Worm (Caenorhabditis elegans): ENCODE data around the gene adt-3.

Gene adt-3

DNA sequence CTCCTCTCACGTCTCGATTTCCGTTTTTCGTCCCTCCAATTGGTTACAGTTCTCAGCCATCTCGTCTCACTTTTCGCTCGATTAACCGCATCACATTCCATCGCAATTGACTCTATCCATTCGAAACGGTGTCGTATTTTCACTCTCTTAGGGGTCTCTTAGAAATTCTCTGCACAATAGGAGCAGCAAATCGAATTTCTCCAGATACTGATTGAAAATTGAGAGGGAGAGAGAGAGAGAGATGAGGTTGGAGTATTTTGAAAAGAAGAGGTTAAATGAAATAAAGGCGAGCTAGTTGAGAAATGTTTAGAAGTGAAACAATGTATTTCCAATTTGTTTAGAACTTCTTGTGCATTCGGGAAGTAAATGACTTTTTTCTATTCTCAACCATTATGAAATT, 30.1 kb upstream of the adt-3 start:
- TF ChIP-seq fkh-10 (GFP tag; optimal IDR thresholded peaks at IDR 0.05) (peak; percentile 87), nhr-42 (GFP tag; IDR thresholded peaks at IDR 0.05) (no peak)

- TF ChIP-seq R02D3.7 (tag; optimal IDR thresholded peaks at IDR 0.05) (no peak), madf-9 (GFP tag; conservative IDR thresholded peaks at IDR 0.05) (no peak), lin-15B (tag; optimal IDR thresholded peaks at IDR 0.05) (no peak), spr-3 (GFP tag; optimal IDR thresholded peaks at IDR 0.05) (no peak), nhr-76 (tag; optimal IDR thresholded peaks at IDR 0.05) (no peak), aha-1 (tag) (peak; percentile 64)
Observed at ce11 chrX:3904568-3904967, 26.9 kb upstream of the adt-3 start, which contains the start of gene sup-12. Gene sup-12, plus strand, starts transcription at chrX:3904584.

- TF ChIP-seq aly-2 (tag; optimal IDR thresholded peaks at IDR 0.05) (no peak), unc-62 (GFP tag; optimal IDR thresholded peaks at IDR 0.05 in 1 of 2) (peak in 1 of 2 experiments; percentile 49), unc-62 (tag; optimal IDR thresholded peaks at IDR 0.05) (no peak)
Observed at ce11 chrX:3911280-3911679, 20.2 kb upstream of the adt-3 start, which contains the start of gene T22B2.5. Gene T22B2.5, minus strand, starts transcription at chrX:3911380.

- TF ChIP-seq unc-62 (GFP tag; optimal IDR thresholded peaks at IDR 0.05 in 1 of 2) (no peak), unc-62 (tag; optimal IDR thresholded peaks at IDR 0.05) (no peak), nhr-237 (tag; optimal IDR thresholded peaks at IDR 0.05) (no peak), Y48G9A.11 (GFP tag; IDR thresholded peaks at IDR 0.05) (no peak), zip-11 (GFP tag; IDR thresholded peaks at IDR 0.05) (no peak), zip-2 (tag; optimal IDR thresholded peaks at IDR 0.05) (no peak), Y105C5A.15 (GFP tag; IDR thresholded peaks at IDR 0.05) (no peak), zfp-2 (tag; optimal IDR thresholded peaks at IDR 0.05) (no peak), ZK546.5 (tag; optimal IDR thresholded peaks at IDR 0.05) (no peak), set-16 (GFP tag; IDR thresholded peaks at IDR 0.05) (no peak), aha-1 (tag) (peak; percentile 81), Y75B8A.6 (GFP tag; IDR thresholded peaks at IDR 0.05) (no peak), R02D3.7 (tag; optimal IDR thresholded peaks at IDR 0.05) (no peak), egl-43 (GFP tag; IDR thresholded peaks at IDR 0.05) (0 out of 2 replicates have a peak, but pooled peaks have one; percentile 35), nhr-6 (tag; optimal IDR thresholded peaks at IDR 0.05) (no peak), php-3 (GFP tag; IDR thresholded peaks at IDR 0.05) (0 out of 2 replicates have a peak, but pooled peaks have one; percentile 27), spr-3 (GFP tag; optimal IDR thresholded peaks at IDR 0.05) (no peak), daf-19 (GFP tag; conservative IDR thresholded peaks at IDR 0.05) (no peak), F37D6.2 (tag; optimal IDR thresholded peaks at IDR 0.05) (no peak), dmd-8 (GFP tag; IDR thresholded peaks at IDR 0.05) (no peak), ceh-20 (GFP tag; IDR thresholded peaks at IDR 0.05) (no peak), ZK337.2 (GFP tag; IDR thresholded peaks at IDR 0.05) (no peak), jun-1 (tag; optimal IDR thresholded peaks at IDR 0.05) (no peak), vab-7 (GFP tag; IDR thresholded peaks at IDR 0.05) (peak; percentile 44; the same call in 1 of the 2 replicates), F10B5.3 (tag; optimal IDR thresholded peaks at IDR 0.05) (no peak), zfp-3 (GFP tag; conservative IDR thresholded peaks at IDR 0.05) (no peak), dpl-1 (GFP tag; optimal IDR thresholded peaks at IDR 0.05) (no peak), hlh-30 (tag; optimal IDR thresholded peaks at IDR 0.05; ENCODE audit: insufficient read depth) (no peak), snpc-4 (tag; optimal IDR thresholded peaks at IDR 0.05) (no peak), ztf-11 (tag; optimal IDR thresholded peaks at IDR 0.05) (no peak), ces-1 (GFP tag; optimal IDR thresholded peaks at IDR 0.05) (no peak), lir-3 (tag; optimal IDR thresholded peaks at IDR 0.05) (no peak)
Observed at ce11 chrX:3914273-3914672, 17.2 kb upstream of the adt-3 start.
